Fruit fly (Drosophila melanogaster) S2 (cell line): ENCODE measurements around the gene CG9609.

Experiments used
- CG8478 ChIP-seq: fragments of >200 bp; optimal IDR thresholded peaks from 2 replicates; lab custom pipeline; 2018
- CTCF ChIP-seq, 2 experiments: fragments of >200 bp; optimal IDR thresholded peaks; 2 replicates each; lab custom pipeline; 2018

dm6 chrX:16749324-16749723, 37.5 kb downstream of the CG9609 start:
- TF ChIP-seq CTCF (optimal IDR thresholded peaks at IDR 0.05; lab: Kevin White, UChicago) (no peak), CG8478 (lab: Kevin White, UChicago) (no peak)
